Fruit fly (Drosophila melanogaster): ENCODE data around the gene Sbat.
A peak's percentile ranks its signal among the peaks of the same experiment; 100 is the strongest.

Gene Sbat

dm6 chr2L:2878859-2879258 is 715 bp downstream of the Sbat start, which contains the start of gene RabGGTb (continued):
- TF ChIP-seq dimm (GFP tag; IDR thresholded peaks at IDR 0.05) = no peak
- TF ChIP-seq ATbp (GFP tag; optimal IDR thresholded peaks at IDR 0.05) = peak; percentile 17
- peak; percentile 57; the same call in 1 of the 4 replicates for TF ChIP-seq Dll (GFP tag; IDR thresholded peaks at IDR 0.05; ENCODE audit: partially characterized antibody)
- no peak for TF ChIP-seq CG10274 (GFP tag; optimal IDR thresholded peaks at IDR 0.05)
- TF ChIP-seq CG14441 (GFP tag; IDR thresholded peaks at IDR 0.05) = peak; percentile 79
- peak; percentile 81 for TF ChIP-seq seq (GFP tag; IDR thresholded peaks at IDR 0.05)
- TF ChIP-seq E2f1 (GFP tag; IDR thresholded peaks at IDR 0.05) = peak; percentile 63
- no peak for TF ChIP-seq ro (GFP tag; IDR thresholded peaks at IDR 0.05)
- peak; percentile 43 for TF ChIP-seq fu2 (GFP tag; optimal IDR thresholded peaks at IDR 0.05)
- no peak for TF ChIP-seq sc (optimal IDR thresholded peaks at IDR 0.05)
- no peak for TF ChIP-seq sc (GFP tag; optimal IDR thresholded peaks at IDR 0.05)
- TF ChIP-seq Dp (GFP tag; optimal IDR thresholded peaks at IDR 0.05) = no peak
- TF ChIP-seq lov (optimal IDR thresholded peaks at IDR 0.05) = no peak
- TF ChIP-seq lov (GFP tag; IDR thresholded peaks at IDR 0.05) = 0 out of 3 replicates have a peak, but pooled peaks have one; percentile 25
- TF ChIP-seq CG13775 (GFP tag; optimal IDR thresholded peaks at IDR 0.05) = peak; percentile 29
- TF ChIP-seq Atf6 (GFP tag; IDR thresholded peaks at IDR 0.05) = peak; percentile 82
- TF ChIP-seq CG9797 (GFP tag; optimal IDR thresholded peaks at IDR 0.05) = peak; percentile 29
- TF ChIP-seq dmrt99B (tag; optimal IDR thresholded peaks at IDR 0.05) = peak; percentile 48
- TF ChIP-seq CG11504 (tag; optimal IDR thresholded peaks at IDR 0.05) = peak; percentile 47
- no peak for TF ChIP-seq CG3065 (GFP tag; optimal IDR thresholded peaks at IDR 0.05)
- no peak for TF ChIP-seq yki (optimal IDR thresholded peaks at IDR 0.05)
- TF ChIP-seq CG5180 (GFP tag; optimal IDR thresholded peaks at IDR 0.05) = peak; percentile 26
- no peak for TF ChIP-seq CG6254 (GFP tag; optimal IDR thresholded peaks at IDR 0.05)
- TF ChIP-seq gsb (GFP tag; IDR thresholded peaks at IDR 0.05) = peak; percentile 34
- peak; percentile 33 for TF ChIP-seq CG8388 (GFP tag; optimal IDR thresholded peaks at IDR 0.05)
- TF ChIP-seq Vsx1 (GFP tag; optimal IDR thresholded peaks at IDR 0.05) = peak; percentile 51
- peak; percentile 65 for TF ChIP-seq wdn (GFP tag; IDR thresholded peaks at IDR 0.05)
- no peak for TF ChIP-seq gt (GFP tag; IDR thresholded peaks at IDR 0.05)
- peak; percentile 26 for TF ChIP-seq org-1 (GFP tag; optimal IDR thresholded peaks at IDR 0.05)
- peak; percentile 80 for TF ChIP-seq CG2120 (GFP tag; optimal IDR thresholded peaks at IDR 0.05)
- peak; percentile 41 for TF ChIP-seq CG12219 (GFP tag; optimal IDR thresholded peaks at IDR 0.05)
- TF ChIP-seq bowl (GFP tag; IDR thresholded peaks at IDR 0.05) = peak; percentile 46; the same call in 1 of the 2 replicates
- peak; percentile 72; the same call in 2 of the 3 replicates for TF ChIP-seq ken (GFP tag; IDR thresholded peaks at IDR 0.05)
- peak; percentile 66; the same call in 2 of the 3 replicates for TF ChIP-seq Mrtf (GFP tag; IDR thresholded peaks at IDR 0.05)
- TF ChIP-seq CG17186 (GFP tag; optimal IDR thresholded peaks at IDR 0.05) = peak; percentile 39
- peak; percentile 68 for TF ChIP-seq CG10366 (GFP tag; IDR thresholded peaks at IDR 0.05)
- TF ChIP-seq dati (GFP tag; IDR thresholded peaks at IDR 0.05) = 0 out of 2 replicates have a peak, but pooled peaks have one; percentile 58
- TF ChIP-seq dpn (GFP tag; optimal IDR thresholded peaks at IDR 0.05) = peak; percentile 46 to 54
- TF ChIP-seq dm (GFP tag; optimal IDR thresholded peaks at IDR 0.05) = peak; percentile 56
- TF ChIP-seq jing (GFP tag; optimal IDR thresholded peaks at IDR 0.05) = no peak
- TF ChIP-seq pan (optimal IDR thresholded peaks at IDR 0.05) = no peak
- peak in 1 of 2 experiments; percentile 82 for TF ChIP-seq pan (GFP tag; optimal IDR thresholded peaks at IDR 0.05 in 1 of 2, IDR thresholded peaks at IDR 0.05 in 1 of 2)
- TF ChIP-seq bbx (GFP tag; IDR thresholded peaks at IDR 0.05; ENCODE audit: partially characterized antibody) = no peak
- TF ChIP-seq gsb-n (tag; optimal IDR thresholded peaks at IDR 0.05) = peak; percentile 52
- TF ChIP-seq amos (GFP tag; IDR thresholded peaks at IDR 0.05; ENCODE audit: partially characterized antibody) = no peak; the same call in 1 of the 2 replicates
- peak; percentile 42; the same call in 3 of the 4 replicates for TF ChIP-seq Gug (GFP tag; IDR thresholded peaks at IDR 0.05)
- no peak for TF ChIP-seq CG5245 (GFP tag; optimal IDR thresholded peaks at IDR 0.05)
- peak; percentile 49 for TF ChIP-seq PHDP (tag; optimal IDR thresholded peaks at IDR 0.05)
- no peak for TF ChIP-seq luna (GFP tag; optimal IDR thresholded peaks at IDR 0.05)
- TF ChIP-seq Hey (tag; optimal IDR thresholded peaks at IDR 0.05) = no peak
- TF ChIP-seq nau (GFP tag; optimal IDR thresholded peaks at IDR 0.05) = no peak
- no peak for TF ChIP-seq cg (GFP tag; optimal IDR thresholded peaks at IDR 0.05)
